Fruit fly (Drosophila melanogaster) whole organism, embryonic: ENCODE measurements around the gene Desat1.

ENCODE experiments used
- B-H2 ChIP-seq: fragments of 200-800 bp; sonication (Bioruptor generic); optimal IDR thresholded peaks from 2 replicates; lab custom pipeline; 2018; ENCODE audit warnings: missing biosample characterization, mild to moderate bottlenecking, missing genetic modification characterization
- Blimp-1 ChIP-seq: fragments of 200-800 bp; sonication (Bioruptor generic); optimal IDR thresholded peaks from 3 replicates; lab custom pipeline; 2018; ENCODE audit warnings: missing biosample characterization, missing genetic modification characterization, mild to moderate bottlenecking, moderate library complexity, missing genetic modification reagents
- CG10209 ChIP-seq: fragments of 200-800 bp; sonication (Bioruptor generic); optimal IDR thresholded peaks from 3 replicates; lab custom pipeline; 2017; ENCODE audit warnings: missing biosample characterization, mild to moderate bottlenecking, missing genetic modification characterization, missing genetic modification reagents
- CG11696 ChIP-seq: fragments of 200-800 bp; sonication (Bioruptor generic); IDR thresholded peaks from 2 replicates; pipeline ENCODE4 v1.3.6; 2022; ENCODE audit warnings: missing biosample characterization, missing genetic modification characterization
- CG12659 ChIP-seq: fragments of 200-800 bp; sonication (Bioruptor generic); optimal IDR thresholded peaks from 3 replicates; lab custom pipeline; 2017; ENCODE audit warnings: mild to moderate bottlenecking, missing biosample characterization, missing genetic modification reagents, missing genetic modification characterization
- CG13287 ChIP-seq: fragments of 200-800 bp; sonication (Bioruptor generic); IDR thresholded peaks from 2 replicates; pipeline ENCODE4 v1.3.6; 2022; ENCODE audit warnings: missing biosample characterization, missing genetic modification characterization; ENCODE audit not compliant: partially characterized antibody
- CG17385 ChIP-seq: fragments of 200-800 bp; sonication (Bioruptor generic); optimal IDR thresholded peaks from 3 replicates; lab custom pipeline; 2018; ENCODE audit warnings: missing biosample characterization, mild to moderate bottlenecking, missing genetic modification characterization
- CG1832 ChIP-seq: fragments of 200-800 bp; sonication (Bioruptor generic); optimal IDR thresholded peaks from 2 replicates; lab custom pipeline; 2017; ENCODE audit warnings: missing biosample characterization, mild to moderate bottlenecking, missing genetic modification characterization, inconsistent platforms
- CG18599 ChIP-seq: fragments of 200-800 bp; sonication (Bioruptor generic); optimal IDR thresholded peaks from 3 replicates; lab custom pipeline; 2017; ENCODE audit warnings: missing biosample characterization, missing genetic modification characterization, mild to moderate bottlenecking, moderate library complexity, missing genetic modification reagents
- CG2120 ChIP-seq: fragments of 200-800 bp; sonication (Bioruptor generic); optimal IDR thresholded peaks from 3 replicates; lab custom pipeline; 2016; ENCODE audit warnings: missing biosample characterization, missing genetic modification characterization
- CG33557 ChIP-seq: fragments of 200-800 bp; sonication (Bioruptor generic); optimal IDR thresholded peaks from 2 replicates; lab custom pipeline; 2019; ENCODE audit warnings: missing biosample characterization, mild to moderate bottlenecking, missing genetic modification characterization, moderate library complexity
- CG4854 ChIP-seq: fragments of 200-800 bp; sonication (Bioruptor generic); optimal IDR thresholded peaks from 2 replicates; lab custom pipeline; 2016; ENCODE audit warnings: missing biosample characterization, missing genetic modification characterization, inconsistent platforms
- CG5245 ChIP-seq: fragments of 200-800 bp; sonication (Bioruptor generic); optimal IDR thresholded peaks from 3 replicates; lab custom pipeline; 2016; ENCODE audit warnings: missing biosample characterization, missing genetic modification characterization
- CG7963 ChIP-seq: fragments of 200-800 bp; sonication (Bioruptor generic); IDR thresholded peaks from 3 replicates; pipeline ENCODE4 v1.3.6; 2022; ENCODE audit warnings: missing biosample characterization, missing genetic modification characterization; ENCODE audit not compliant: partially characterized antibody
- CG9727 ChIP-seq: fragments of 200-800 bp; sonication (Bioruptor generic); optimal IDR thresholded peaks from 3 replicates; lab custom pipeline; 2017; ENCODE audit warnings: missing biosample characterization, mild to moderate bottlenecking, missing genetic modification characterization
- CG9817 ChIP-seq: fragments of 200-800 bp; sonication (Bioruptor generic); optimal IDR thresholded peaks from 2 replicates; lab custom pipeline; 2018; ENCODE audit warnings: missing biosample characterization, mild to moderate bottlenecking, missing genetic modification characterization, moderate library complexity
- CG9932 ChIP-seq: fragments of 200-800 bp; sonication (Bioruptor generic); IDR thresholded peaks from 2 replicates; pipeline ENCODE4 v1.3.6; 2022; ENCODE audit warnings: missing biosample characterization, missing genetic modification characterization
- Camta ChIP-seq: fragments of 200-800 bp; sonication (Bioruptor generic); optimal IDR thresholded peaks from 2 replicates; lab custom pipeline; 2016; ENCODE audit warnings: missing biosample characterization, missing genetic modification characterization
- CrebB ChIP-seq: fragments of 200-800 bp; sonication (Bioruptor generic); optimal IDR thresholded peaks from 3 replicates; lab custom pipeline; 2018; ENCODE audit warnings: missing biosample characterization, mild to moderate bottlenecking, missing genetic modification characterization
- Jarid2 ChIP-seq: fragments of 200-800 bp; sonication (Bioruptor generic); optimal IDR thresholded peaks from 3 replicates; lab custom pipeline; 2017; ENCODE audit warnings: mild to moderate bottlenecking, missing biosample characterization, missing genetic modification reagents, missing genetic modification characterization
- Mad ChIP-seq: fragments of 200-800 bp; sonication (Bioruptor generic); optimal IDR thresholded peaks from 2 replicates; lab custom pipeline; 2016; ENCODE audit warnings: missing biosample characterization, missing genetic modification characterization
- Meics ChIP-seq: fragments of 200-800 bp; sonication (Bioruptor generic); optimal IDR thresholded peaks from 2 replicates; lab custom pipeline; 2017; ENCODE audit warnings: missing biosample characterization, mild to moderate bottlenecking, missing genetic modification characterization
- Myb ChIP-seq: fragments of 200-800 bp; sonication (Bioruptor generic); optimal IDR thresholded peaks from 2 replicates; lab custom pipeline; 2016; ENCODE audit warnings: missing biosample characterization, missing genetic modification characterization
- NFAT ChIP-seq: fragments of 200-800 bp; sonication (Bioruptor generic); IDR thresholded peaks from 2 replicates; pipeline ENCODE4 v1.3.6; 2022; ENCODE audit warnings: missing biosample characterization, missing genetic modification characterization
- Ptx1 ChIP-seq: fragments of 200-800 bp; sonication (Bioruptor generic); IDR thresholded peaks from 2 replicates; pipeline ENCODE4 v1.3.6; 2022; ENCODE audit warnings: missing biosample characterization, missing genetic modification characterization
- Sox100B ChIP-seq: fragments of 200-800 bp; sonication (Bioruptor generic); optimal IDR thresholded peaks from 3 replicates; lab custom pipeline; 2018; ENCODE audit warnings: missing biosample characterization, mild to moderate bottlenecking, missing genetic modification characterization
- ab ChIP-seq: fragments of 200-800 bp; sonication (Bioruptor generic); optimal IDR thresholded peaks from 2 replicates; lab custom pipeline; 2016; ENCODE audit warnings: missing biosample characterization, missing genetic modification characterization
- ap ChIP-seq: fragments of 200-800 bp; sonication (Bioruptor generic); IDR thresholded peaks from 2 replicates; pipeline ENCODE4 v1.3.6; 2022; ENCODE audit warnings: missing biosample characterization, missing genetic modification characterization
- ash1 ChIP-seq: fragments of 200-800 bp; sonication (Bioruptor generic); optimal IDR thresholded peaks from 2 replicates; lab custom pipeline; 2018; ENCODE audit warnings: missing biosample characterization, mild to moderate bottlenecking, missing genetic modification characterization
- bcd ChIP-seq: fragments of 200-800 bp; sonication (Bioruptor generic); optimal IDR thresholded peaks from 2 replicates; lab custom pipeline; 2017; ENCODE audit warnings: missing biosample characterization, mild to moderate bottlenecking, missing genetic modification characterization
- btn ChIP-seq: fragments of 200-800 bp; sonication (Bioruptor generic); optimal IDR thresholded peaks from 2 replicates; lab custom pipeline; 2016; ENCODE audit warnings: missing biosample characterization, missing genetic modification characterization
- cad ChIP-seq: fragments of >200 bp; optimal IDR thresholded peaks from 2 replicates; lab custom pipeline; 2017; ENCODE audit warnings: missing biosample characterization, missing genetic modification characterization
- crol ChIP-seq: fragments of 200-800 bp; sonication (Bioruptor generic); IDR thresholded peaks from 2 replicates; pipeline ENCODE4 v1.3.6; 2022; ENCODE audit warnings: missing biosample characterization, missing genetic modification characterization
- cwo ChIP-seq: fragments of 200-800 bp; sonication (Bioruptor generic); optimal IDR thresholded peaks from 3 replicates; lab custom pipeline; 2017; ENCODE audit warnings: missing biosample characterization, missing genetic modification characterization, mild to moderate bottlenecking, moderate library complexity, missing genetic modification reagents
- dan ChIP-seq: fragments of 200-800 bp; sonication (Bioruptor generic); IDR thresholded peaks from 2 replicates; pipeline ENCODE4 v1.3.6; 2022; ENCODE audit warnings: missing biosample characterization, missing genetic modification characterization
- dati ChIP-seq: fragments of 200-800 bp; sonication (Bioruptor generic); IDR thresholded peaks from 2 replicates; pipeline ENCODE4 v1.3.6; 2022; ENCODE audit warnings: missing biosample characterization, missing genetic modification characterization
- dmrt99B ChIP-seq: fragments of 200-800 bp; sonication (Bioruptor generic); optimal IDR thresholded peaks from 2 replicates; lab custom pipeline; 2018; ENCODE audit warnings: missing biosample characterization, mild to moderate bottlenecking, missing genetic modification characterization, moderate library complexity
- ems ChIP-seq: fragments of 200-800 bp; sonication (Bioruptor generic); optimal IDR thresholded peaks from 3 replicates; lab custom pipeline; 2016; ENCODE audit warnings: missing biosample characterization, missing genetic modification characterization
- gfzf ChIP-seq: fragments of 200-800 bp; sonication (Bioruptor generic); optimal IDR thresholded peaks from 2 replicates; lab custom pipeline; 2016; ENCODE audit warnings: missing biosample characterization, mild to moderate bottlenecking, missing genetic modification characterization, moderate library complexity
- ken ChIP-seq: fragments of 200-800 bp; sonication (Bioruptor generic); IDR thresholded peaks from 3 replicates; pipeline ENCODE4 v1.3.6; 2022; ENCODE audit warnings: missing biosample characterization, missing genetic modification characterization
- klu ChIP-seq: fragments of 200-800 bp; sonication (Bioruptor generic); IDR thresholded peaks from 2 replicates; pipeline ENCODE4 v1.3.6; 2022; ENCODE audit warnings: missing biosample characterization, missing genetic modification characterization
- knrl ChIP-seq: fragments of 200-800 bp; sonication (Bioruptor generic); IDR thresholded peaks from 3 replicates; pipeline ENCODE4 v1.3.6; 2022; ENCODE audit warnings: missing biosample characterization, missing genetic modification characterization; ENCODE audit not compliant: partially characterized antibody
- otp ChIP-seq: fragments of 200-800 bp; sonication (Bioruptor generic); IDR thresholded peaks from 3 replicates; pipeline ENCODE4, ENCODE4 v1.3.6; 2022; ENCODE audit warnings: missing biosample characterization, missing genetic modification characterization
- shn ChIP-seq: fragments of 200-800 bp; sonication (Bioruptor generic); optimal IDR thresholded peaks from 3 replicates; lab custom pipeline; 2016; ENCODE audit warnings: missing biosample characterization, missing genetic modification characterization
- slbo ChIP-seq: fragments of 200-800 bp; sonication (Bioruptor generic); IDR thresholded peaks from 2 replicates; pipeline ENCODE4 v1.3.6; 2022; ENCODE audit warnings: missing biosample characterization, missing genetic modification characterization
- sr ChIP-seq: fragments of 200-800 bp; sonication (Bioruptor generic); IDR thresholded peaks from 3 replicates; pipeline ENCODE4 v1.3.6; 2022; ENCODE audit warnings: missing biosample characterization, missing genetic modification characterization
- stwl ChIP-seq: fragments of 200-800 bp; sonication (Bioruptor generic); optimal IDR thresholded peaks from 3 replicates; lab custom pipeline; 2018; ENCODE audit warnings: missing biosample characterization, mild to moderate bottlenecking, missing genetic modification characterization, moderate library complexity
- toy ChIP-seq: fragments of 200-800 bp; sonication (Bioruptor generic); IDR thresholded peaks from 2 replicates; pipeline ENCODE4 v1.3.6; 2022; ENCODE audit warnings: missing biosample characterization, missing genetic modification characterization
- tup ChIP-seq: fragments of 200-800 bp; sonication (Bioruptor generic); optimal IDR thresholded peaks from 2 replicates; lab custom pipeline; 2016; ENCODE audit warnings: missing biosample characterization, mild to moderate bottlenecking, missing genetic modification characterization, moderate library complexity
- z ChIP-seq: fragments of 200-800 bp; sonication (Bioruptor generic); IDR thresholded peaks from 3 replicates; pipeline ENCODE4 v1.3.6; 2022; ENCODE audit warnings: missing biosample characterization, missing genetic modification characterization

Gene Desat1

dm6 chr3R:12439401-12440143 lies at the start of gene Desat1 (continued):
- TF ChIP-seq gfzf (GFP tag; lab: Kevin White, UChicago) (peak; percentile 34), CG9817 (tag; lab: Kevin White, UChicago) (no peak), bcd (GFP tag; lab: Kevin White, UChicago) (no peak), crol (GFP tag; lab: Robert Waterston, UW) (no peak), dan (GFP tag; lab: Robert Waterston, UW) (no peak), cwo (GFP tag; lab: Kevin White, UChicago) (peak; percentile 80), knrl (GFP tag; lab: Robert Waterston, UW) (peak; percentile 90), Jarid2 (no peak), shn (GFP tag; lab: Kevin White, UChicago) (no peak), Myb (GFP tag; lab: Kevin White, UChicago) (peak; percentile 85), Ptx1 (GFP tag; lab: Robert Waterston, UW) (no peak), CG12659 (GFP tag; lab: Kevin White, UChicago) (peak; percentile 23), NFAT (peak; percentile 9; the same call in 1 of the 2 replicates), ap (no peak), sr (no peak), Blimp-1 (GFP tag; lab: Kevin White, UChicago) (no peak), CG18599 (no peak), otp (GFP tag; lab: Robert Waterston, UW) (no peak), Sox100B (no peak), CG9932 (peak; percentile 20; the same call in 1 of the 2 replicates), CG2120 (peak; percentile 51), CG10209 (no peak), Meics (GFP tag; lab: Kevin White, UChicago) (no peak), ash1 (GFP tag; lab: Kevin White, UChicago) (no peak), cad (GFP tag; lab: Kevin White, UChicago) (no peak), ab (GFP tag; lab: Kevin White, UChicago) (no peak), CG9727 (GFP tag; lab: Kevin White, UChicago) (no peak), btn (GFP tag; lab: Kevin White, UChicago) (no peak), dmrt99B (tag; lab: Kevin White, UChicago) (no peak), dati (GFP tag; lab: Robert Waterston, UW) (no peak), Mad (GFP tag; lab: Kevin White, UChicago) (no peak), slbo (no peak), CG33557 (GFP tag; lab: Kevin White, UChicago) (peak; percentile 23), toy (GFP tag; lab: Robert Waterston, UW) (no peak), CG7963 (GFP tag; lab: Robert Waterston, UW) (peak; percentile 88), ken (GFP tag; lab: Robert Waterston, UW) (no peak), CG13287 (GFP tag; lab: Robert Waterston, UW) (peak; percentile 94), B-H2 (no peak), CG17385 (GFP tag; lab: Kevin White, UChicago) (no peak), CrebB (tag; lab: Kevin White, UChicago) (no peak), stwl (tag; lab: Kevin White, UChicago) (peak; percentile 86), CG1832 (no peak), klu (GFP tag; lab: Robert Waterston, UW) (no peak), Camta (no peak), CG5245 (GFP tag; lab: Kevin White, UChicago) (no peak), ems (GFP tag; lab: Kevin White, UChicago) (no peak), CG4854 (GFP tag; lab: Kevin White, UChicago) (no peak), z (GFP tag; lab: Robert Waterston, UW) (no peak), tup (no peak), CG11696 (no peak)
